Fruit fly (Drosophila melanogaster) whole organism, embryonic: ENCODE results near the gene temp.

Experiments used
- CG7928 ChIP-seq: fragments of 200-800 bp; sonication (Bioruptor generic); optimal IDR thresholded peaks from 2 replicates; lab custom pipeline; 2017; ENCODE audit warnings: missing biosample characterization, mild to moderate bottlenecking, missing genetic modification characterization
- salm ChIP-seq: fragments of 200-800 bp; sonication (Bioruptor generic); optimal IDR thresholded peaks from 2 replicates; lab custom pipeline; 2018; ENCODE audit warnings: missing biosample characterization, mild to moderate bottlenecking, missing genetic modification characterization

dm6 chrX:2254020-2254626 lies 8.2 kb downstream of the temp start, which contains the start of gene CG3091:
- TF ChIP-seq CG7928 (no peak), salm (no peak)
